Worm (Caenorhabditis elegans) whole organism, early embryonic: ENCODE data around the gene T01B10.5.
"Not testable (repeated sequence)": the region's sequence is repeated elsewhere in the genome, so short reads cannot be mapped to it uniquely, and the experiment has no call there.

Experiments used
- B0310.2 ChIP-seq: sonication (generic microtip); optimal IDR thresholded peaks from 2 replicates; lab custom pipeline; 2016; ENCODE audit warnings: mild to moderate bottlenecking, missing genetic modification characterization, missing compliant biosample characterization
- aly-1 ChIP-seq: sonication (generic microtip); optimal IDR thresholded peaks from 2 replicates; lab custom pipeline; 2016; ENCODE audit warnings: missing genetic modification characterization, missing compliant biosample characterization
- ama-1 ChIP-seq: fragments of 150-350 bp; optimal IDR thresholded peaks from 2 replicates; lab custom pipeline; 2014
- ceh-13 ChIP-seq: fragments of 200-800 bp; sonication (Bioruptor generic); optimal IDR thresholded peaks from 2 replicates; lab custom pipeline; 2018; ENCODE audit warnings: mild to moderate bottlenecking, missing genetic modification characterization, missing compliant biosample characterization
- ceh-36 ChIP-seq: sonication (generic microtip); optimal IDR thresholded peaks from 2 replicates; lab custom pipeline; 2016; ENCODE audit warnings: missing genetic modification characterization, inconsistent platforms, missing compliant biosample characterization
- ets-7 ChIP-seq: sonication (generic microtip); optimal IDR thresholded peaks from 2 replicates; lab custom pipeline; 2016; ENCODE audit warnings: missing genotype, missing genetic modification characterization, missing compliant biosample characterization
- flt-1 ChIP-seq: fragments of 200-800 bp; sonication (Bioruptor generic); IDR thresholded peaks from 2 replicates; pipeline ENCODE4 v1.3.6; 2022; ENCODE audit warnings: missing genetic modification characterization, missing compliant biosample characterization
- hmbx-1 ChIP-seq: sonication (generic microtip); optimal IDR thresholded peaks from 2 replicates; lab custom pipeline; 2016; ENCODE audit warnings: mild to moderate bottlenecking, missing genetic modification characterization, missing compliant biosample characterization
- hmg-4 ChIP-seq: fragments of 200-800 bp; sonication (Bioruptor generic); optimal IDR thresholded peaks from 2 replicates; lab custom pipeline; 2018; ENCODE audit warnings: mild to moderate bottlenecking, missing genetic modification characterization, missing compliant biosample characterization
- hnd-1 ChIP-seq: sonication (generic microtip); optimal IDR thresholded peaks from 2 replicates; lab custom pipeline; 2016; ENCODE audit warnings: missing genetic modification characterization, missing compliant biosample characterization
- pes-1 ChIP-seq: fragments of 200-800 bp; sonication (Bioruptor generic); IDR thresholded peaks from 2 replicates; pipeline ENCODE4 v1.3.6; 2022; ENCODE audit warnings: missing genetic modification reagents, missing genetic modification characterization, missing compliant biosample characterization
- sea-1 ChIP-seq: fragments of 200-800 bp; sonication (Bioruptor generic); conservative IDR thresholded peaks from 2 replicates; pipeline ENCODE4 v1.3.6; 2022; ENCODE audit warnings: missing genetic modification characterization, missing compliant biosample characterization
- tbx-11 ChIP-seq: fragments of 200-800 bp; sonication (Bioruptor generic); IDR thresholded peaks from 2 replicates; pipeline ENCODE4 v1.3.6; 2022; ENCODE audit warnings: missing genetic modification characterization, missing compliant biosample characterization
- tbx-37 ChIP-seq: fragments of 200-800 bp; sonication (Bioruptor generic); conservative IDR thresholded peaks from 2 replicates; pipeline ENCODE4 v1.3.6; 2022; ENCODE audit warnings: missing genetic modification reagents, missing genetic modification characterization, missing compliant biosample characterization

DNA sequence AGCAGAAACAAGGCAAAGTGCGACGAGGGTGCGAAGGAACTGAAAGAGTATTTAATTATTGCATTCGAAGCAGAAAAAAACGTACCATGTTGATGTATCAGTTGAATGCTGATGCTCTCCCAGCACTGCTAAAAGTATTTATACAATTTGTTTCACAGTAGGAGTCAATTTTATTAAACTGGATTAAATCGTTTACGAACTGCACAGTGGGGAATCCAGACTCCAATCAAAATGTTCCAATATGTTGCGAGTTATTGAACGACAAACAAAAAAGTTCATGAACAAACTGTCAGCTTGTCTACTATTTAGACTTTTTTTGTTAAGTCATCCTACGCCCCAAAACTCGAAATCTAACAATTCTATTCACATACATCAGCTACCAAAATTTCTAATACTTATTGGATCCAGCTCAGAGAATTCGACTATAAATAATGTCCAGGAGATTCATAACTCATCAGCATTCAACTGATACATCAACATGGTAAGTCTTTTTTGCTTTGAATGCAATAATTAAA lies 43.2 kb downstream of the T01B10.5 start, which contains the start of the genes nspc-4 and nspc-5:
- TF ChIP-seq flt-1 (GFP tag; lab: Robert Waterston, UW); ets-7 (tag; lab: Kevin White, UChicago); ama-1; tbx-37 (GFP tag; lab: Robert Waterston, UW); hmbx-1 (tag; lab: Kevin White, UChicago); tbx-11 (GFP tag; lab: Robert Waterston, UW); sea-1; B0310.2 (tag; lab: Kevin White, UChicago); pes-1 (GFP tag; lab: Robert Waterston, UW); hmg-4 (GFP tag; lab: Kevin White, UChicago); aly-1 (tag; lab: Kevin White, UChicago); hnd-1 (tag; lab: Kevin White, UChicago); ceh-13 (GFP tag; lab: Kevin White, UChicago); ceh-36 (tag; lab: Kevin White, UChicago): not testable (repeated sequence)
